Worm (Caenorhabditis elegans) whole organism, young adult: ENCODE measurements around the gene cids-1.

Source experiments
- B0261.1 ChIP-seq: sonication (generic microtip); optimal IDR thresholded peaks from 2 replicates; lab custom pipeline; 2016; ENCODE audit warnings: mild to moderate bottlenecking, missing genetic modification characterization, moderate library complexity, missing compliant biosample characterization
- F23B12.7 ChIP-seq: sonication (generic microtip); optimal IDR thresholded peaks from 2 replicates; lab custom pipeline; 2017; ENCODE audit warnings: missing genetic modification characterization, mild to moderate bottlenecking, missing compliant biosample characterization, antibody characterized with exemption, moderate library complexity; ENCODE audit not compliant: insufficient read depth
- F39B2.1 ChIP-seq: fragments of 200-800 bp; sonication (Bioruptor generic); IDR thresholded peaks from 2 replicates; pipeline ENCODE4 v1.3.6; 2022; ENCODE audit warnings: missing genetic modification reagents, missing genetic modification characterization, missing compliant biosample characterization
- F57C9.4 ChIP-seq: sonication (generic microtip); optimal IDR thresholded peaks from 2 replicates; lab custom pipeline; 2017; ENCODE audit warnings: mild to moderate bottlenecking, missing genetic modification characterization, missing compliant biosample characterization
- K12H6.12 ChIP-seq: fragments of 200-800 bp; sonication (Bioruptor generic); optimal IDR thresholded peaks from 2 replicates; lab custom pipeline; 2018; ENCODE audit warnings: mild to moderate bottlenecking, missing genetic modification characterization, missing compliant biosample characterization
- Y53F4B.3 ChIP-seq: fragments of 200-800 bp; sonication (Bioruptor generic); IDR thresholded peaks from 2 replicates; pipeline ENCODE4 v1.3.6; 2022; ENCODE audit warnings: missing genetic modification reagents, missing genetic modification characterization, missing compliant biosample characterization
- Y53G8AR.9 ChIP-seq: fragments of 200-800 bp; sonication (Bioruptor generic); conservative IDR thresholded peaks from 2 replicates; pipeline ENCODE4 v1.3.6; 2022; ENCODE audit warnings: missing genetic modification reagents, missing genetic modification characterization, missing compliant biosample characterization
- Y79H2A.3 ChIP-seq: fragments of 200-800 bp; sonication (Bioruptor generic); conservative IDR thresholded peaks from 2 replicates; pipeline ENCODE4 v1.3.6; 2022; ENCODE audit warnings: missing genetic modification reagents, missing genetic modification characterization, missing compliant biosample characterization
- aptf-3 ChIP-seq: fragments of 200-800 bp; sonication (Bioruptor generic); IDR thresholded peaks from 2 replicates; pipeline ENCODE4 v1.3.6; 2022; ENCODE audit warnings: missing genetic modification characterization, missing compliant biosample characterization
- athp-1 ChIP-seq: sonication (generic microtip); optimal IDR thresholded peaks from 2 replicates; lab custom pipeline; 2017; ENCODE audit warnings: mild to moderate bottlenecking, missing genetic modification characterization, missing compliant biosample characterization
- bed-1 ChIP-seq: fragments of 200-800 bp; sonication (Bioruptor generic); IDR thresholded peaks from 2 replicates; pipeline ENCODE4 v1.3.6; 2022; ENCODE audit warnings: missing genetic modification reagents, missing genetic modification characterization, missing compliant biosample characterization
- ccch-3 ChIP-seq: fragments of 200-800 bp; sonication (Bioruptor generic); optimal IDR thresholded peaks from 2 replicates; lab custom pipeline; 2018; ENCODE audit warnings: mild to moderate bottlenecking, missing genetic modification characterization, missing compliant biosample characterization
- ceh-100 ChIP-seq: fragments of 200-800 bp; sonication (Bioruptor generic); IDR thresholded peaks from 2 replicates; pipeline ENCODE4 v1.3.6; 2022; ENCODE audit warnings: missing genetic modification reagents, missing genetic modification characterization, missing compliant biosample characterization
- ceh-27 ChIP-seq: fragments of 200-800 bp; sonication (Bioruptor generic); optimal IDR thresholded peaks from 2 replicates; lab custom pipeline; 2018; ENCODE audit warnings: mild to moderate bottlenecking, missing genetic modification characterization, moderate library complexity, missing compliant biosample characterization
- ceh-58 ChIP-seq: fragments of 200-800 bp; sonication (Bioruptor generic); IDR thresholded peaks from 2 replicates; pipeline ENCODE4 v1.3.6; 2022; ENCODE audit warnings: missing genetic modification characterization, missing compliant biosample characterization
- ceh-79 ChIP-seq: sonication (generic microtip); optimal IDR thresholded peaks from 2 replicates; lab custom pipeline; 2017; ENCODE audit warnings: mild to moderate bottlenecking, missing genetic modification characterization, missing compliant biosample characterization
- die-1 ChIP-seq: sonication (generic microtip); optimal IDR thresholded peaks from 2 replicates; lab custom pipeline; 2016; ENCODE audit warnings: missing genotype, mild to moderate bottlenecking, missing genetic modification characterization, missing compliant biosample characterization
- gei-17 ChIP-seq: fragments of 200-800 bp; sonication (Bioruptor generic); optimal IDR thresholded peaks from 2 replicates; lab custom pipeline; 2018; ENCODE audit warnings: mild to moderate bottlenecking, missing genetic modification characterization, missing compliant biosample characterization
- hmg-1.2 ChIP-seq: fragments of 200-800 bp; sonication (Bioruptor generic); IDR thresholded peaks from 2 replicates; pipeline ENCODE4 v1.3.6; 2022; ENCODE audit warnings: missing genetic modification reagents, missing genetic modification characterization, missing compliant biosample characterization
- hrde-1 ChIP-seq: sonication (generic microtip); optimal IDR thresholded peaks from 2 replicates; lab custom pipeline; 2016; ENCODE audit warnings: missing genetic modification characterization, mild to moderate bottlenecking, missing compliant biosample characterization, moderate library complexity, missing genotype, missing genetic modification reagents, borderline replicate concordance
- lin-54 ChIP-seq: fragments of 200-800 bp; sonication (Bioruptor generic); optimal IDR thresholded peaks from 2 replicates; lab custom pipeline; 2018; ENCODE audit warnings: mild to moderate bottlenecking, missing genetic modification characterization, missing compliant biosample characterization
- lsl-1 ChIP-seq: fragments of 200-800 bp; sonication (Bioruptor generic); optimal IDR thresholded peaks from 2 replicates; lab custom pipeline; 2018; ENCODE audit warnings: mild to moderate bottlenecking, missing genetic modification characterization, moderate library complexity, missing compliant biosample characterization
- madf-10 ChIP-seq: sonication (generic microtip); optimal IDR thresholded peaks from 2 replicates; lab custom pipeline; 2016; ENCODE audit warnings: mild to moderate bottlenecking, missing genetic modification characterization, missing compliant biosample characterization
- madf-3 ChIP-seq: fragments of 200-800 bp; sonication (Bioruptor generic); IDR thresholded peaks from 2 replicates; pipeline ENCODE4 v1.3.6; 2022; ENCODE audit warnings: missing genetic modification reagents, missing genetic modification characterization, missing compliant biosample characterization
- madf-6 ChIP-seq: fragments of 200-800 bp; sonication (Bioruptor generic); IDR thresholded peaks from 2 replicates; pipeline ENCODE4 v1.3.6; 2022; ENCODE audit warnings: missing genetic modification reagents, missing genetic modification characterization, missing compliant biosample characterization
- mcd-1 ChIP-seq: fragments of 200-800 bp; sonication (Bioruptor generic); IDR thresholded peaks from 2 replicates; pipeline ENCODE4 v1.3.6; 2022; ENCODE audit warnings: missing genetic modification reagents, missing genetic modification characterization, missing compliant biosample characterization
- mes-4 ChIP-seq: sonication (generic microtip); optimal IDR thresholded peaks from 2 replicates; lab custom pipeline; 2016; ENCODE audit warnings: missing genotype, missing genetic modification characterization, missing compliant biosample characterization
- nhr-80 ChIP-seq: sonication (generic microtip); optimal IDR thresholded peaks from 2 replicates; lab custom pipeline; 2016; ENCODE audit warnings: missing genetic modification characterization, missing compliant biosample characterization
- repo-1 ChIP-seq: sonication (generic microtip); optimal IDR thresholded peaks from 2 replicates; lab custom pipeline; 2017; ENCODE audit warnings: mild to moderate bottlenecking, missing genetic modification characterization, missing compliant biosample characterization
- rpc-1 ChIP-seq, 2 experiments: fragments of 150-350 bp in 1 of 2; sonication (generic microtip) in 1 of 2; optimal IDR thresholded peaks; 2 replicates each; lab custom pipeline; 2014 to 2018; ENCODE audit warnings: missing biosample characterization in 1 of 2, missing genetic modification characterization in 1 of 2, missing genetic modification reagents in 1 of 2, missing genotype in 1 of 2
- snpc-3.4 ChIP-seq: sonication (generic microtip); optimal IDR thresholded peaks from 2 replicates; lab custom pipeline; 2017; ENCODE audit warnings: missing genetic modification characterization, mild to moderate bottlenecking, missing compliant biosample characterization, antibody characterized with exemption, moderate library complexity, missing genotype, missing genetic modification reagents
- tbp1 ChIP-seq: fragments of 200-800 bp; sonication (Bioruptor generic); optimal IDR thresholded peaks from 2 replicates; lab custom pipeline; 2018; ENCODE audit warnings: mild to moderate bottlenecking, missing genetic modification characterization, missing compliant biosample characterization
- zfh-2 ChIP-seq: fragments of 200-800 bp; sonication (Bioruptor generic); conservative IDR thresholded peaks from 2 replicates; pipeline ENCODE4 v1.3.6; 2022; ENCODE audit warnings: missing genetic modification reagents, missing genetic modification characterization, missing compliant biosample characterization
- zim-3 ChIP-seq: sonication (generic microtip); optimal IDR thresholded peaks from 2 replicates; lab custom pipeline; 2017; ENCODE audit warnings: mild to moderate bottlenecking, missing genetic modification characterization, moderate library complexity, missing compliant biosample characterization
- ztf-28 ChIP-seq: fragments of 200-800 bp; sonication (Bioruptor generic); IDR thresholded peaks from 2 replicates; pipeline ENCODE4 v1.3.6; 2022; ENCODE audit warnings: missing genetic modification reagents, missing genetic modification characterization, missing compliant biosample characterization
- ztf-6 ChIP-seq: fragments of 200-800 bp; sonication (Bioruptor generic); IDR thresholded peaks from 2 replicates; pipeline ENCODE4 v1.3.6; 2022; ENCODE audit warnings: missing genetic modification reagents, missing genetic modification characterization, missing compliant biosample characterization

Gene cids-1

DNA sequence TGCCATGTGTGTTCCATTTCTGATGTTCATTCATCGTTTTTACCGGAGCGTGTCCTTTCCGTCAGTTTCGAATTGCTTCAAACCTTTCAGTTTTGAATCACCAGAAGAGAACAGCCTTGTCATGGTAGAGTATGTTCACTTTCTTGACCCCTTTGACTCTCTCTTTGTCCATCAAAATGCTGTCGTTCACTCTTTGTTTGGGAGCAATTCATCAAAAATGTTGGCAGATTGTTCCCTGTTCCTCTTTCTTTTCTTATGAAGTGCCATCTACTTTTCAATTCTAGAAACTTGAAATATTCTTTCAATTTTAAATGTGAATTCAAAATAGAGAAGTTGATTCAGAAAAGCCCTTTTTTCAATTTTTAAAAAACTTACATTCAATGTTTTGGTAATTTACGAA, 37.1 kb downstream of the cids-1 start:
- TF ChIP-seq F23B12.7 (no peak), aptf-3 (GFP tag; lab: Robert Waterston, UW) (no peak), ceh-79 (tag; lab: Kevin White, UChicago) (no peak), B0261.1 (tag; lab: Kevin White, UChicago) (no peak), Y79H2A.3 (no peak), die-1 (tag; lab: Kevin White, UChicago) (no peak), ceh-58 (GFP tag; lab: Robert Waterston, UW) (no peak), rpc-1 (optimal IDR thresholded peaks at IDR 0.05; lab: Kevin White, UChicago) (no peak), rpc-1 (tag; optimal IDR thresholded peaks at IDR 0.05; lab: Kevin White, UChicago) (no peak), bed-1 (GFP tag; lab: Robert Waterston, UW) (no peak), Y53F4B.3 (GFP tag; lab: Robert Waterston, UW) (no peak), athp-1 (tag; lab: Kevin White, UChicago) (no peak), Y53G8AR.9 (no peak), nhr-80 (tag; lab: Kevin White, UChicago) (no peak), ztf-6 (no peak), mcd-1 (no peak)

DNA sequence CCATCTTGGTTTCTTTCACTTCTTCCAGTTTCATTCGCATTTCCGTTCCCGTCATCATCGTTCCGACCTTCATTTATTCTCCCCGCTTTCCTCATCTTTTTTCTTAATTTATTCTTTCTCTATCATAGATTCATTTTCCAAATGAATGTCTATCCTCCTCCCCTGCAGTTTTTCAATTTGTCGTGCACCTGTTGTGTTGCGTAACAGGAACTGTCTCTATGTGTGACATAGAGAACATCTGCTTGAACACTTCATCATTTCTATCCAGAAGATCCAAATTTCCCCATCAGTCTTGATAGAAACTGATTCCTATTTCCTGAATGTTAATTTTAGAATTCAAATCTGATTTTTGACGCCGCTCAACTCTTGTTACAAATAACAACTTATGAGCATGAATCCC, 39.3 kb downstream of the cids-1 start:
- TF ChIP-seq Y79H2A.3 (no peak), madf-3 (GFP tag; lab: Robert Waterston, UW) (no peak), lsl-1 (GFP tag; lab: Kevin White, UChicago) (no peak), madf-10 (tag; lab: Kevin White, UChicago) (no peak), snpc-3.4 (no peak), repo-1 (no peak), F57C9.4 (tag; lab: Kevin White, UChicago) (no peak)

DNA sequence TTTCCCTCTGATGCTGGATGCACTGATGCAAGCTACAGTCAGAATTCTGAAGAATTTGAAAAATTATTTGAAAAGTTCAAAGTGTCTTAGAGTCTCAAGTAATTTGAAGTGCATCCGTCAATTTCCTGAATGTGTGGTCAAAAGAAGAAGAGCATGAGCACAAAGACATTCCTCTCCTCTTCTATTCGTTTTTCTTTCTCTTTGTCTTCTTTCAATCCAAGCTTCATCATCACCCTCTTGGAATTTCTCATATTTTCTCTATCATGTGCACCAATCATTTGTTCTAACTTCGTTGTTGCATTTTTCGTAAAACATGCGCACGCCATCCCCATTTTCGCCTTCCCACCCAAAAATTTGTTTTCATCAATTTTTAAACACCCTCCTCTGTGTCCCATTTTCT, 41.8 kb downstream of the cids-1 start:
- peak; percentile 18 for TF ChIP-seq ceh-27 (GFP tag; lab: Kevin White, UChicago)
- TF ChIP-seq ccch-3: no peak

DNA sequence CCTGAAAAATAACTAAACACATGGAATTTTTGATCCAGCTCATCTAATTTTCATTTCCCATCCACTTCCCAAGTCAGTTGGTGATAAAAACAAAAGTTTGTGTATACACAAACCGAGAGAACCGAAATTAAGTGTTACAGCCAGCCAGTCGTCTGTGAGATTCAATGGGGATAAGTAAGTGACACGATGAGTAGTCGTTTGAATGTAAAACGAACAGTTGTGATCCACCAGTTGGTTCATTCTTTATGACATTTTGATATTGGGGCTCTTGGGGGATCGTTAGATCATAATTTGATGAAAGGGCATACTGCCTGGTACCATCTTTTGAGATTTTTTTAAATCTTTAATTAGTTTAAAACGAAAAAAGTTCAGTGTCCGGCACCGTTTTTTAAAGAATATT, 42.6 kb downstream of the cids-1 start:
- TF ChIP-seq ztf-28 (GFP tag; lab: Robert Waterston, UW) (no peak), zfh-2 (GFP tag; lab: Robert Waterston, UW) (no peak), Y79H2A.3 (no peak), mes-4 (tag; lab: Kevin White, UChicago) (no peak), ceh-100 (GFP tag; lab: Robert Waterston, UW) (no peak), hrde-1 (tag; lab: Kevin White, UChicago) (no peak), F39B2.1 (GFP tag; lab: Robert Waterston, UW) (no peak), madf-6 (no peak), lin-54 (GFP tag; lab: Kevin White, UChicago) (no peak), bed-1 (GFP tag; lab: Robert Waterston, UW) (no peak), tbp1 (GFP tag; lab: Kevin White, UChicago) (no peak), gei-17 (GFP tag; lab: Kevin White, UChicago) (no peak), zim-3 (no peak)

DNA sequence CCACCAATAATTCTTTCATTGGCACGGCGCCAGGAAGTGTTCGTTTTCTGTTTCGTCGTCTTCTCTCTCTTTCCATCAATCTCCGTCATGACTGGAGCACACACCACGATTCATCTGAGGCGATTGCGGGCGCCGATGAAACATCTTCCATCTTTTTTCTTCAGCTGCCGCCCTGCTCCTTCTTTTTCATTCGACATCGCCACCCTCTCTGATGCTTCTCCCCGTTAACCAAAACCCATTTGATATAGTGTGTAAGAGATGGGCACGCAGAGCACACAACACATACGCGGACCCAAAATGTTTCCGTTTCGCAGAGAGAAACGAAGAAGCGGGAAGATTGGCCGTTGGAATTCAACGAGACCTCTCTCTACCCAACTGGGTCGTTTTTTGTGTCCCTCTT, 43.3 kb downstream of the cids-1 start:
- TF ChIP-seq ccch-3 (no peak), hmg-1.2 (GFP tag; lab: Robert Waterston, UW) (0 out of 2 replicates have a peak, but pooled peaks have one; percentile 15), K12H6.12 (tag; lab: Kevin White, UChicago) (peak; percentile 46)
- TF ChIP-seq, all 124 proteins: peak for 2
